Worm (Caenorhabditis elegans): ENCODE results near the gene ocr-3.

ocr-3 gene

DNA sequence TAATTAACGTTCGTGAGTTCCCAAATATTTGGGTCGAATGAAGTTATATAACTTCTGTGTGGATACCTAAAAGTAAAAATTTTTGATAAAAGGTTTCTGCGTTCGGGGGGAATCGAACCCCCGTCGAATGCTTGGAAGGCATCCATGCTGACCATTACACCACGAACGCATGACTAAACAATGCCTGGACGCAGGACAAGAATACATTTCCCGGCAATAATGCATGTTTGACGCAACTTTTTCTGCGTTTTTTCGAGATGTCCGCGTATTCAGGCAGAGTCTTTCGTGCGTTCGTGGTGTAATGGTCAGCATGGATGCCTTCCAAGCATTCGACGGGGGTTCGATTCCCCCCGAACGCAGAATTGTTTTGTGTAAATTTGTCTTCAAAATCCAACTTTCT lies 32.2 kb downstream of the ocr-3 start (continued):
- TF ChIP-seq dmd-9 (GFP tag; IDR thresholded peaks at IDR 0.05) (peak; percentile 89), nhr-11 (tag; optimal IDR thresholded peaks at IDR 0.05) (peak; percentile 59), sdz-12 (GFP tag; optimal IDR thresholded peaks at IDR 0.05) (peak; percentile 63), ZK546.5 (tag; optimal IDR thresholded peaks at IDR 0.05) (no peak), ceh-82 (tag; optimal IDR thresholded peaks at IDR 0.05) (no peak), aly-2 (tag; optimal IDR thresholded peaks at IDR 0.05) (no peak), nhr-76 (tag; optimal IDR thresholded peaks at IDR 0.05) (no peak), dmd-6 (GFP tag; IDR thresholded peaks at IDR 0.05) (peak; percentile 86), dve-1 (tag; optimal IDR thresholded peaks at IDR 0.05; ENCODE audit: insufficient read depth) (peak; percentile 80), F49E8.2 (tag; optimal IDR thresholded peaks at IDR 0.05; ENCODE audit: borderline replicate concordance) (peak; percentile 75), attf-4 (tag; optimal IDR thresholded peaks at IDR 0.05) (no peak), gei-8 (GFP tag; optimal IDR thresholded peaks at IDR 0.05) (peak; percentile 68), fos-1 (tag; optimal IDR thresholded peaks at IDR 0.05) (no peak), lin-1 (GFP tag; IDR thresholded peaks at IDR 0.05) (peak; percentile 82), ceh-28 (tag; optimal IDR thresholded peaks at IDR 0.05) (no peak), F37D6.2 (tag; optimal IDR thresholded peaks at IDR 0.05) (peak; percentile 61), zip-2 (tag; optimal IDR thresholded peaks at IDR 0.05) (peak; percentile 77), Y5F2A.4 (GFP tag; optimal IDR thresholded peaks at IDR 0.05) (peak; percentile 70), lin-15B (tag; optimal IDR thresholded peaks at IDR 0.05) (no peak), spr-1 (tag; optimal IDR thresholded peaks at IDR 0.05) (peak; percentile 57), mdt-29 (GFP tag; IDR thresholded peaks at IDR 0.05) (peak; percentile 84), php-3 (GFP tag; IDR thresholded peaks at IDR 0.05) (peak; percentile 79), duxl-1 (tag; optimal IDR thresholded peaks at IDR 0.05; ENCODE audit: poor library complexity) (peak; percentile 91), ceh-32 (tag; optimal IDR thresholded peaks at IDR 0.05; ENCODE audit: poor library complexity) (no peak), Y48G9A.11 (GFP tag; IDR thresholded peaks at IDR 0.05) (peak; percentile 90), egl-43 (GFP tag; IDR thresholded peaks at IDR 0.05) (peak; percentile 98), T26A8.4 (GFP tag; IDR thresholded peaks at IDR 0.05) (peak; percentile 94)

DNA sequence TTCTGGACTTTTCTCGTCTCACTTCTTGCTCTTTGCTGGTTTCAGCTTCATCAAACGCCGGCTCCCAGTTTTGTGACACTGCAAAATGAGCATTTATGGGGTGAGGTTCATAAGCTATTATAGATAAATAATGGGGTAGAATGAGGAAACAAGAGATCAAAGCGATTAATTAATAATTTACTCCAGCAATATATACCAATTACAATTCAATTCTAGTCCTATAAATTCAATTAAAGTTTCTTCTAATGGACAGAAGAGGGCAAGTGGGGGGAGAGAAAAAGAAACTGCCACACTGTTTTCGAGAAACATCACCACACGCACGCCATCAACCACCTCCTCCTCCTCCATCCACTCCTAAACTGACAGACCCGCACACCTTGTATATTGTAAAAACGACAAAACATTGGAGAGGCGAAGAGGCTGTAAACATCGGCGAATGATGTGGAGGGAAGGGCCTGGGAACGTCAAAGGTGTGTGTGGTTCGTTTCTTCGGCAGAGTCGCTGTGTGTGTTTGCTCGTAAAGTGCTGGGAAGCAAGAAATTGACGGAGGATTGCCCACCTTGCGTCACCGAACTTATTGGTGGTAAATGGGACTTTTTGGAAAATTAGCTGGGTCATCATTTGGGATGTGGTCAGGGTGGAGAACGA lies 44.8 kb downstream of the ocr-3 start, which contains the start of the genes H03A11.13 and famk-1:
TSS of gene H03A11.13 (minus strand) at position 51 of the 648 bp plus-strand sequence.
TSS of gene famk-1 (minus strand) at position 78 of the 648 bp plus-strand sequence.
- TF ChIP-seq hmg-1.1 (GFP tag; IDR thresholded peaks at IDR 0.05) (0 out of 2 replicates have a peak, but pooled peaks have one; percentile 24), lin-38 (GFP tag; IDR thresholded peaks at IDR 0.05) (no peak), unc-62 (GFP tag; optimal IDR thresholded peaks at IDR 0.05 in 1 of 2) (peak in 1 of 2 experiments; percentile 64), unc-62 (tag; optimal IDR thresholded peaks at IDR 0.05) (no peak)

DNA sequence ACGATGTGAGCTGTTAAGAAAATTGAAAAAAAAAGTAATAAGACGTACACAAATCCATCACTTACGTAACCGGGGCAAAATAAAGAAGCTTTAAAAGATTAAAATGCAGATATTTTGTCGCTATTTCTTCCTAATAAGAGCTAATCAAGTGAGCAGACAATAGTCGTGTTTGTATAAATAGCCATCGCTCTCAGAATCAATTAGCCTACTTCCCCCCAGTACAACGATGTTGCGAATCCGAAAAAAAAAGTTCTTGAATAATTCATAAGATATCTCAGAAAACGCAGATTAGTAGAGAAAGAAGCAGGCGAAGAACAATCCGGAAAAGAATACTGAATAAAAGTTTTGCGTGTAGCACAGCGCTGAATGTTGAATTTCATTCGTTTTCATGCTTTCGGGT lies 46.7 kb downstream of the ocr-3 start:
- peak; percentile 92 for TF ChIP-seq aha-1 (tag)
- peak in 1 of 2 experiments; percentile 60 for TF ChIP-seq unc-62 (GFP tag; optimal IDR thresholded peaks at IDR 0.05 in 1 of 2)
- TF ChIP-seq unc-62 (tag; optimal IDR thresholded peaks at IDR 0.05), result no peak
- no peak for TF ChIP-seq ZK337.2 (GFP tag; IDR thresholded peaks at IDR 0.05)

DNA sequence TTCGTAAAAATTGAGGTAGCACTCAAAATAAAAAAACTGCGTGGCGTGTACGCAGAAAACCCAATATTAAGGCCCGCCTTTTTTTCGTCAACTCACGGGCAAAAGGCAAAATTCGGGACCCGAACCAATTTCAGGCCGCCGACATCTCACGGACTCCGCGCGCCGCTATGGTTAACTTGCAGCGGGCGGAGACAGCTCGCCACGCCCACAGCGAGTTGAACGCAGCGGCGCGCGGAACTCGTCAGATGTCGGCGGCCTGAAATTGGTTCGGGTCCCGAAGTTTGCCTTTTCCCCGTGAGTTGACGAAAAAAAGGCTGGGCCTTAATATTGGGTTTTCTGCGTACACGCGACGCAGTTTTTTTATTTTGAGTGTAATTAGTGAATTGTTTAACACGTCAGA lies 52.6 kb downstream of the ocr-3 start:
- TF ChIP-seq aha-1 (tag), result peak; percentile 61
- TF ChIP-seq set-16 (GFP tag; IDR thresholded peaks at IDR 0.05), result peak; percentile 80
- TF ChIP-seq F10B5.3 (tag; optimal IDR thresholded peaks at IDR 0.05), result no peak
- TF ChIP-seq madf-5 (GFP tag; IDR thresholded peaks at IDR 0.05), result no peak
- TF ChIP-seq vab-7 (GFP tag; IDR thresholded peaks at IDR 0.05), result 0 out of 2 replicates have a peak, but pooled peaks have one; percentile 25

All from whole organism, L4 larva.